Fruit fly (Drosophila melanogaster): ENCODE results near the gene Krn.

DNA sequence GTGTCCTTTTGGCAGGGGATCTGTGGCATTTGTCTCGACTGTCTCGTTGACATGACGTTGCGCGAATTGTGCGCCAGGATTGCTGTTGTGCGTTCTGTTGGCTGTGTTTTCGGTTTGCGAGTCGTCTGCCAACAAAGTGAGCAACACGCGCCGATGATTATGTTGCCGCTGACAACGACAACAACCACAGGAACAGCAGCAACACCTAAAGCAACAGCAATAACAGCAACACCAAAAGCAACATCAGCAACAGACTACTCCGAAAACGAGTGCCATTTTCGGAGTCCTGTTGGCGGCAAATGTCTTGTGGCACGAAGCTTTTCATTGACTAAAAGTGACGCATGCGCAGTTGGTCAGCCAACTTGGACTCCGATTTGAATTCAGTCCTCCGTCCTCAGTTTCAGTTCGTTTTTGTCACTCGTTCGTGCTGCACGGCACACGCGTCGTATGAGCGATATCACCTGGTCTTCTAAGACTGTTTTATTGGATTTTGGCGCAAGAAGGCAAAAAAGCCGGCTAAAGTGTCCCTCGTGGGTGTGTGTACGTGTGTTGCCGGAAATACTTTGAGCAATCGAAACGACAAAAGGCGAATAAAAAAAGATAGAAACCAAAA is 35.6 kb upstream of the Krn start, which contains the start of gene Ccn:
- TF ChIP-seq psq (optimal IDR thresholded peaks at IDR 0.05), result no peak
- TF ChIP-seq Sin3A (optimal IDR thresholded peaks at IDR 0.05), result no peak
